Worm (Caenorhabditis elegans): Measurements from ENCODE around the gene skp-1.

DNA sequence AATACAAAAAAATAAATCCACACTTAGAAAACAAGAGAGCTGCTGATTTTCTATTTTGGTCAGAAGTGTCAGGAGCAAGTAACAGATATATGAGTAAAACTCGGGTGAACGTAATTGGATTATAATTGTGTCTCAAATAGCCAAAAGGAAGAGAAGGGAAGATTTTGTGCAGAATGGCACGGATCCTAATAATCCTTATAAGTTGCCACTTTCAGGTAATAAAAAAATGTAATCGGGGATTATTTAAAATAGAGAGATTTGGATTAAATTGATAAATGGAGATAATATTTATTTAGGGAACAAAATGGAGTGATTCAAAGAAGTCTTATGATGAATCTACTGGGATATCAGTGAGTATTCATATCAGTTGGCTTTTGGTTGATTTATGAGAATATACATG, 20.3 kb upstream of the skp-1 start:
- no peak for TF ChIP-seq ZK546.5 (tag; optimal IDR thresholded peaks at IDR 0.05)
- TF ChIP-seq peb-1 (tag; optimal IDR thresholded peaks at IDR 0.05), result no peak
- TF ChIP-seq skn-1 (tag; optimal IDR thresholded peaks at IDR 0.05), result no peak
- no peak for TF ChIP-seq unc-55 (GFP tag; optimal IDR thresholded peaks at IDR 0.05)
- TF ChIP-seq nhr-11 (tag; optimal IDR thresholded peaks at IDR 0.05), result no peak
- TF ChIP-seq snpc-4 (tag; optimal IDR thresholded peaks at IDR 0.05), result no peak
- TF ChIP-seq dmd-4 (tag; optimal IDR thresholded peaks at IDR 0.05), result no peak
- no peak for TF ChIP-seq nhr-237 (tag; optimal IDR thresholded peaks at IDR 0.05)
- TF ChIP-seq blmp-1 (tag; optimal IDR thresholded peaks at IDR 0.05; ENCODE audit: insufficient read depth), result no peak
- no peak for TF ChIP-seq ama-1 (optimal IDR thresholded peaks at IDR 0.05)
- no peak for TF ChIP-seq nhr-77 (tag; optimal IDR thresholded peaks at IDR 0.05)
- TF ChIP-seq gmeb-1 (tag; optimal IDR thresholded peaks at IDR 0.05), result no peak
- TF ChIP-seq lsy-2 (tag; optimal IDR thresholded peaks at IDR 0.05), result no peak

Data from whole organism, L2 larva.